Worm (Caenorhabditis elegans): Measurements from ENCODE around the gene R09F10.3.

- TF ChIP-seq nhr-11 (tag; optimal IDR thresholded peaks at IDR 0.05) (no peak), ceh-82 (tag; optimal IDR thresholded peaks at IDR 0.05) (no peak), nhr-237 (tag; optimal IDR thresholded peaks at IDR 0.05) (no peak), tbx-2 (tag; optimal IDR thresholded peaks at IDR 0.05) (no peak), pqm-1 (tag; optimal IDR thresholded peaks at IDR 0.05) (no peak), snpc-4 (tag; optimal IDR thresholded peaks at IDR 0.05) (no peak), skn-1 (tag; optimal IDR thresholded peaks at IDR 0.05) (no peak), mml-1 (tag; optimal IDR thresholded peaks at IDR 0.05) (no peak), nhr-76 (tag; optimal IDR thresholded peaks at IDR 0.05) (no peak), elt-3 (tag; optimal IDR thresholded peaks at IDR 0.05) (no peak), sea-2 (GFP tag; optimal IDR thresholded peaks at IDR 0.05) (no peak)
Measured at ce11 chrX:8294586-8294985, at the start of gene R09F10.3.
